Worm (Caenorhabditis elegans): ENCODE results near the gene F28F8.9.
A peak's percentile ranks its signal among the peaks of the same experiment; 100 is the strongest.

Gene F28F8.9

ce11 chrV:15578386-15578785 lies at the start of gene F28F8.9 (continued):
- TF ChIP-seq ctbp-1 (GFP tag; IDR thresholded peaks at IDR 0.05): no peak
- no peak for TF ChIP-seq egl-27 (tag; optimal IDR thresholded peaks at IDR 0.05)
- TF ChIP-seq pqm-1 (tag; optimal IDR thresholded peaks at IDR 0.05): no peak
- no peak for TF ChIP-seq aha-1 (tag)
- no peak for TF ChIP-seq ceh-32 (tag; optimal IDR thresholded peaks at IDR 0.05; ENCODE audit: poor library complexity)
- no peak for TF ChIP-seq zag-1 (tag; optimal IDR thresholded peaks at IDR 0.05)
- TF ChIP-seq zip-2 (tag; optimal IDR thresholded peaks at IDR 0.05): no peak
- no peak for TF ChIP-seq lin-13 (GFP tag; optimal IDR thresholded peaks at IDR 0.05)
- no peak for TF ChIP-seq tag-97 (GFP tag; IDR thresholded peaks at IDR 0.05)
- peak in 1 of 2 experiments; percentile 77 for TF ChIP-seq unc-62 (GFP tag; optimal IDR thresholded peaks at IDR 0.05 in 1 of 2)
- no peak for TF ChIP-seq unc-62 (tag; optimal IDR thresholded peaks at IDR 0.05)
- TF ChIP-seq T20F7.1 (GFP tag; optimal IDR thresholded peaks at IDR 0.05): peak; percentile 95
- TF ChIP-seq hlh-30 (tag; optimal IDR thresholded peaks at IDR 0.05; ENCODE audit: insufficient read depth): peak; percentile 30
- TF ChIP-seq dmd-6 (GFP tag; IDR thresholded peaks at IDR 0.05): no peak
- no peak for TF ChIP-seq nhr-102 (tag; optimal IDR thresholded peaks at IDR 0.05)
- TF ChIP-seq nhr-237 (tag; optimal IDR thresholded peaks at IDR 0.05): no peak
- no peak for TF ChIP-seq jun-1 (tag; optimal IDR thresholded peaks at IDR 0.05)
- TF ChIP-seq lin-1 (GFP tag; IDR thresholded peaks at IDR 0.05): no peak
- no peak for TF ChIP-seq zfp-3 (GFP tag; conservative IDR thresholded peaks at IDR 0.05)
- no peak for TF ChIP-seq lim-7 (GFP tag; IDR thresholded peaks at IDR 0.05)
- TF ChIP-seq F37D6.2 (tag; optimal IDR thresholded peaks at IDR 0.05): no peak
- TF ChIP-seq nhr-77 (tag; optimal IDR thresholded peaks at IDR 0.05): no peak
- no peak for TF ChIP-seq hif-1 (tag; optimal IDR thresholded peaks at IDR 0.05)
- peak; percentile 54 for TF ChIP-seq R02D3.7 (tag; optimal IDR thresholded peaks at IDR 0.05)

- TF ChIP-seq lin-15B (tag; optimal IDR thresholded peaks at IDR 0.05) (no peak), zip-11 (GFP tag; IDR thresholded peaks at IDR 0.05) (no peak), mep-1 (tag; optimal IDR thresholded peaks at IDR 0.05) (no peak), F37D6.2 (tag; optimal IDR thresholded peaks at IDR 0.05) (no peak), F49E8.2 (tag; optimal IDR thresholded peaks at IDR 0.05; ENCODE audit: borderline replicate concordance) (no peak), daf-8 (GFP tag; IDR thresholded peaks at IDR 0.05) (no peak), duxl-1 (tag; optimal IDR thresholded peaks at IDR 0.05; ENCODE audit: poor library complexity) (no peak), ztf-11 (tag; optimal IDR thresholded peaks at IDR 0.05) (no peak), zfp-3 (GFP tag; conservative IDR thresholded peaks at IDR 0.05) (no peak), nhr-6 (tag; optimal IDR thresholded peaks at IDR 0.05) (no peak)
These were observed 47.1 kb upstream of the F28F8.9 start, which contains the start of gene C55A1.11 for ce11 chrV:15625561-15625960. Gene C55A1.11 (plus strand): TSS chrV:15625861.

ce11 chrV:15621518-15621917 lies 43.0 kb upstream of the F28F8.9 start, which contains the start of gene C55A1.1:
Gene C55A1.1 (plus strand): TSS chrV:15621818.
- TF ChIP-seq ztf-11 (tag; optimal IDR thresholded peaks at IDR 0.05): no peak
- no peak for TF ChIP-seq snpc-1.2 (GFP tag; IDR thresholded peaks at IDR 0.05)
- no peak for TF ChIP-seq ceh-44 (GFP tag; IDR thresholded peaks at IDR 0.05)
- no peak for TF ChIP-seq cey-2 (tag; optimal IDR thresholded peaks at IDR 0.05; ENCODE audit: borderline replicate concordance, insufficient read depth)
- no peak for TF ChIP-seq zfp-3 (GFP tag; conservative IDR thresholded peaks at IDR 0.05)
- no peak for TF ChIP-seq hif-1 (tag; optimal IDR thresholded peaks at IDR 0.05)

DNA sequence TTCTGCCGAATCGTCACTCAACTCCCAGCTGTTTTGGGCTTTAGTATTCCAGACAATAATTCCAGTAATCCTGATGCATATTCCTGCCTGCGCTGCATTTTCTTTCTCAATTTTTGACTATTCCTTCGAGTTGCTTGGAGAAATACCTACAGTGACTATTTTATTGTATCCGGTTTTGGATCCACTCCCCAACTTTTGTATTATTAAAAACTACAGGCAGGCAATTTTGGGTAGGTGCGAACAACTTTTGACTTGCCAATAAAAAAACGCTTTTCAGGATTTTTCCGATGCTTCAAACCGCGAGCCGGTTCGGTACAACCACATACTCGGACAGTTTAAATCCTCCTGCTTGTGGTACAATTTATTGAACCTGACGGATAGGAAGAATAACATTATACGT lies 36.1 kb upstream of the F28F8.9 start:
- no peak for TF ChIP-seq F10B5.3 (tag; optimal IDR thresholded peaks at IDR 0.05)
- no peak for TF ChIP-seq daf-8 (GFP tag; IDR thresholded peaks at IDR 0.05)
- TF ChIP-seq ZK546.5 (tag; optimal IDR thresholded peaks at IDR 0.05): no peak
- TF ChIP-seq aha-1 (tag): peak; percentile 95
- TF ChIP-seq F37D6.2 (tag; optimal IDR thresholded peaks at IDR 0.05): no peak
